Worm (Caenorhabditis elegans): ENCODE results near the gene Y44A6D.5.

DNA sequence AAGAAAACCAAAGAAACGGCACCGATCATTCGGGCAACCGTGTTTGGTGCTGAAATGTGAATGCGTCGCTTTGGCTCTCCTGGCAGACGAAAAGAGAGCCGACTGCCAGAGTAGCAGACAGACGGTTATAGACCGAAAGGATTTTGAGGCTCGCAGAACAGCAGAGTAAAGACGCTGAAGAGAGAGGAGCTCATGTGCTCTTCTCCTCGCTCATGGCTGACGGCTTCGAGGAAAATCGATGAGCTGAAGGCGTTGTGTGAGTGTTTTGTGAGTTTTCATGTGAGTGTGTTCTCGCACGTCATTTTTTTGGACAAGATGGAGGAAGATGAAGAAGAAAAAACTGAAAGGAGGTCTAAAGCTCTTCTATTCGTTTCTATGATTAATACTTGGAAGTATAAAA lies 26.0 kb upstream of the Y44A6D.5 start, which contains the start of gene sbt-1:
- TF ChIP-seq tbx-2 (tag; optimal IDR thresholded peaks at IDR 0.05), result peak; percentile 35
- no peak for TF ChIP-seq elt-3 (tag; optimal IDR thresholded peaks at IDR 0.05)
- no peak for TF ChIP-seq pha-4 (tag; optimal IDR thresholded peaks at IDR 0.05)
- peak; percentile 12 for TF ChIP-seq ceh-28 (tag; optimal IDR thresholded peaks at IDR 0.05)
